Worm (Caenorhabditis elegans) whole organism, late embryonic: ENCODE results near the gene zif-1.

Source experiments
- C38D4.7 ChIP-seq: fragments of 200-800 bp; sonication (Bioruptor generic); optimal IDR thresholded peaks from 2 replicates; lab custom pipeline; 2018; ENCODE audit warnings: mild to moderate bottlenecking, missing genetic modification characterization, moderate library complexity, missing compliant biosample characterization
- F13H6.1 ChIP-seq: sonication (generic microtip); optimal IDR thresholded peaks from 2 replicates; lab custom pipeline; 2016; ENCODE audit warnings: missing genetic modification characterization, missing compliant biosample characterization
- ahr-1 ChIP-seq: sonication (generic microtip); optimal IDR thresholded peaks from 2 replicates; lab custom pipeline; 2016; ENCODE audit warnings: missing genetic modification characterization, missing compliant biosample characterization
- ceh-14 ChIP-seq: sonication (generic microtip); optimal IDR thresholded peaks from 2 replicates; lab custom pipeline; 2016; ENCODE audit warnings: missing genotype, missing genetic modification characterization, missing compliant biosample characterization
- ceh-18 ChIP-seq: sonication (generic microtip); optimal IDR thresholded peaks from 2 replicates; lab custom pipeline; 2016; ENCODE audit warnings: missing genetic modification characterization, missing compliant biosample characterization
- ceh-19 ChIP-seq: fragments of 200-800 bp; sonication (Bioruptor generic); optimal IDR thresholded peaks from 2 replicates; lab custom pipeline; 2018; ENCODE audit warnings: mild to moderate bottlenecking, missing genetic modification characterization, missing compliant biosample characterization
- ceh-2 ChIP-seq: sonication (generic microtip); optimal IDR thresholded peaks from 2 replicates; lab custom pipeline; 2016; ENCODE audit warnings: missing genotype, missing genetic modification characterization, missing compliant biosample characterization
- ceh-31 ChIP-seq: sonication (generic microtip); optimal IDR thresholded peaks from 2 replicates; lab custom pipeline; 2016; ENCODE audit warnings: missing genetic modification characterization, missing compliant biosample characterization
- ceh-34 ChIP-seq: sonication (generic microtip); optimal IDR thresholded peaks from 2 replicates; lab custom pipeline; 2016; ENCODE audit warnings: mild to moderate bottlenecking, missing genetic modification characterization, missing compliant biosample characterization
- ceh-48 ChIP-seq: sonication (generic microtip); optimal IDR thresholded peaks from 2 replicates; lab custom pipeline; 2016; ENCODE audit warnings: missing genetic modification characterization, inconsistent platforms, missing compliant biosample characterization
- ceh-9 ChIP-seq: sonication (generic microtip); optimal IDR thresholded peaks from 2 replicates; lab custom pipeline; 2016; ENCODE audit warnings: mild to moderate bottlenecking, missing genetic modification characterization, inconsistent platforms, missing compliant biosample characterization
- che-1 ChIP-seq: sonication (generic microtip); optimal IDR thresholded peaks from 2 replicates; lab custom pipeline; 2016; ENCODE audit warnings: mild to moderate bottlenecking, missing genetic modification characterization, missing compliant biosample characterization
- ets-4 ChIP-seq: sonication (generic microtip); optimal IDR thresholded peaks from 2 replicates; lab custom pipeline; 2016; ENCODE audit warnings: missing genetic modification characterization, missing compliant biosample characterization
- fax-1 ChIP-seq: sonication (generic microtip); optimal IDR thresholded peaks from 2 replicates; lab custom pipeline; 2016; ENCODE audit warnings: missing genotype, missing genetic modification characterization, missing compliant biosample characterization
- gmeb-2 ChIP-seq: sonication (generic microtip); optimal IDR thresholded peaks from 2 replicates; lab custom pipeline; 2016; ENCODE audit warnings: missing genetic modification characterization, inconsistent platforms, missing compliant biosample characterization
- hlh-30 ChIP-seq: sonication (generic microtip); optimal IDR thresholded peaks from 2 replicates; lab custom pipeline; 2017; ENCODE audit warnings: antibody characterized with exemption, missing genetic modification characterization, missing compliant biosample characterization; ENCODE audit not compliant: insufficient read depth
- hlh-8 ChIP-seq: sonication (generic microtip); optimal IDR thresholded peaks from 2 replicates; lab custom pipeline; 2016; ENCODE audit warnings: missing genotype, missing genetic modification characterization, missing compliant biosample characterization
- lim-6 ChIP-seq: sonication (generic microtip); optimal IDR thresholded peaks from 2 replicates; lab custom pipeline; 2016; ENCODE audit warnings: missing genetic modification characterization, missing compliant biosample characterization
- lin-11 ChIP-seq: fragments of 200-800 bp; sonication (Bioruptor generic); optimal IDR thresholded peaks from 2 replicates; lab custom pipeline; 2018; ENCODE audit warnings: mild to moderate bottlenecking, missing genetic modification characterization, missing compliant biosample characterization
- madf-2 ChIP-seq: sonication (generic microtip); optimal IDR thresholded peaks from 2 replicates; lab custom pipeline; 2017; ENCODE audit warnings: missing genetic modification characterization, missing compliant biosample characterization
- mec-3 ChIP-seq: sonication (generic microtip); optimal IDR thresholded peaks from 2 replicates; lab custom pipeline; 2016; ENCODE audit warnings: borderline replicate concordance, missing genetic modification characterization, missing compliant biosample characterization
- nfya-1 ChIP-seq: sonication (generic microtip); optimal IDR thresholded peaks from 2 replicates; lab custom pipeline; 2017; ENCODE audit warnings: missing genetic modification characterization, mild to moderate bottlenecking, missing compliant biosample characterization, antibody characterized with exemption, moderate library complexity
- nhr-11 ChIP-seq: fragments of 150-350 bp; optimal IDR thresholded peaks from 2 replicates; lab custom pipeline; 2014; ENCODE audit warnings: missing biosample characterization, missing genetic modification characterization
- nhr-232 ChIP-seq: sonication (generic microtip); optimal IDR thresholded peaks from 2 replicates; lab custom pipeline; 2016; ENCODE audit warnings: missing genetic modification characterization, missing compliant biosample characterization
- npax-4 ChIP-seq: sonication (generic microtip); optimal IDR thresholded peaks from 2 replicates; lab custom pipeline; 2016; ENCODE audit warnings: missing genetic modification characterization, missing compliant biosample characterization
- odd-2 ChIP-seq: sonication (generic microtip); optimal IDR thresholded peaks from 2 replicates; lab custom pipeline; 2017; ENCODE audit warnings: antibody characterized with exemption, mild to moderate bottlenecking, missing genetic modification characterization, missing compliant biosample characterization
- pag-3 ChIP-seq: sonication (generic microtip); optimal IDR thresholded peaks from 2 replicates; lab custom pipeline; 2016; ENCODE audit warnings: missing compliant biosample characterization, missing genetic modification characterization, borderline replicate concordance
- pat-9 ChIP-seq: fragments of 200-800 bp; sonication (Bioruptor generic); optimal IDR thresholded peaks from 2 replicates; lab custom pipeline; 2018; ENCODE audit warnings: mild to moderate bottlenecking, missing genetic modification characterization, moderate library complexity, missing compliant biosample characterization
- pha-2 ChIP-seq: sonication (generic microtip); optimal IDR thresholded peaks from 2 replicates; lab custom pipeline; 2017; ENCODE audit warnings: mild to moderate bottlenecking, missing genetic modification characterization, missing compliant biosample characterization
- pha-4 ChIP-seq: fragments of 150-350 bp; optimal IDR thresholded peaks from 2 replicates; lab custom pipeline; 2018; ENCODE audit warnings: missing biosample characterization, missing genetic modification reagents, missing genetic modification characterization
- pqm-1 ChIP-seq: sonication (generic microtip); optimal IDR thresholded peaks from 2 replicates; lab custom pipeline; 2016; ENCODE audit warnings: missing genetic modification characterization, missing compliant biosample characterization
- ref-2 ChIP-seq: sonication (generic microtip); optimal IDR thresholded peaks from 2 replicates; lab custom pipeline; 2016; ENCODE audit warnings: missing genetic modification characterization, missing compliant biosample characterization
- rnt-1 ChIP-seq: sonication (generic microtip); optimal IDR thresholded peaks from 2 replicates; lab custom pipeline; 2016; ENCODE audit warnings: missing genetic modification characterization, missing compliant biosample characterization
- sdc-2 ChIP-seq: sonication (generic microtip); optimal IDR thresholded peaks from 2 replicates; lab custom pipeline; 2016; ENCODE audit warnings: missing genotype, missing genetic modification characterization, missing compliant biosample characterization
- sox-2 ChIP-seq: fragments of 200-800 bp; sonication (Bioruptor generic); IDR thresholded peaks from 2 replicates; pipeline ENCODE4 v1.3.6; 2022; ENCODE audit warnings: missing genetic modification reagents, missing genetic modification characterization, missing compliant biosample characterization
- syd-9 ChIP-seq: sonication (generic microtip); optimal IDR thresholded peaks from 2 replicates; lab custom pipeline; 2016; ENCODE audit warnings: mild to moderate bottlenecking, missing genetic modification characterization, moderate library complexity, missing compliant biosample characterization
- tbx-2 ChIP-seq: sonication (generic microtip); optimal IDR thresholded peaks from 2 replicates; lab custom pipeline; 2016; ENCODE audit warnings: missing genetic modification characterization, missing compliant biosample characterization
- tbx-7 ChIP-seq: sonication (generic microtip); optimal IDR thresholded peaks from 2 replicates; lab custom pipeline; 2016; ENCODE audit warnings: missing genotype, missing genetic modification characterization, missing compliant biosample characterization
- unc-55 ChIP-seq: sonication (generic microtip); optimal IDR thresholded peaks from 2 replicates; lab custom pipeline; 2017; ENCODE audit warnings: missing biosample characterization, missing genetic modification reagents, missing genetic modification characterization
- unc-86 ChIP-seq: sonication (generic microtip); optimal IDR thresholded peaks from 2 replicates; lab custom pipeline; 2016; ENCODE audit warnings: missing genetic modification characterization, missing compliant biosample characterization
- zip-5 ChIP-seq: sonication (generic microtip); optimal IDR thresholded peaks from 2 replicates; lab custom pipeline; 2016; ENCODE audit warnings: missing genetic modification characterization, missing compliant biosample characterization
- ztf-16 ChIP-seq: sonication (generic microtip); optimal IDR thresholded peaks from 2 replicates; lab custom pipeline; 2017; ENCODE audit warnings: missing genetic modification characterization, missing compliant biosample characterization

zif-1 gene

DNA sequence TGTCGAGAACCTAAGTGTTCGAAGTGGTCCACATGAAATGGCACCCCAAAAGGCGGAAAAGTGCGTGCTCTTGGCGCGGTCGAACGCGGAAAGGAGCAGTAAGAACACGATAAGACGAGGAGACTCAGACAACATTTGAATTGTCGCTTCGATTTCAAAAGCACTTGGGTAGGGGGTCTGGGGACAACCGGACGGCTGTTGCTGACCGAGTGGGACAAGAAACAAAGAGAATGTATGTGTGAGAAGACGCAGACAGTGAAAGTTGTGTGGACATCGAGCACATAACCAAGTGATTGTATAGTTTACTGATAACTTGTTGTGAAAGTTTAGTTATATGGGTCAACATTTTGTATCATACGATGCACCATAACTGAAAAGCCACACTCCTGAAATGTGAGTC is 4.6 kb downstream of the zif-1 start (continued):
- TF ChIP-seq unc-55 (GFP tag; lab: Kevin White, UChicago) (peak; percentile 85), madf-2 (tag; lab: Kevin White, UChicago) (no peak), npax-4 (no peak), lin-11 (no peak), sdc-2 (tag; lab: Kevin White, UChicago) (no peak), zip-5 (tag; lab: Kevin White, UChicago) (no peak), syd-9 (tag; lab: Kevin White, UChicago) (peak; percentile 87), ahr-1 (tag; lab: Kevin White, UChicago) (no peak), sox-2 (GFP tag; lab: Robert Waterston, UW) (no peak; the same call in 1 of the 2 replicates), mec-3 (no peak), ets-4 (no peak)

DNA sequence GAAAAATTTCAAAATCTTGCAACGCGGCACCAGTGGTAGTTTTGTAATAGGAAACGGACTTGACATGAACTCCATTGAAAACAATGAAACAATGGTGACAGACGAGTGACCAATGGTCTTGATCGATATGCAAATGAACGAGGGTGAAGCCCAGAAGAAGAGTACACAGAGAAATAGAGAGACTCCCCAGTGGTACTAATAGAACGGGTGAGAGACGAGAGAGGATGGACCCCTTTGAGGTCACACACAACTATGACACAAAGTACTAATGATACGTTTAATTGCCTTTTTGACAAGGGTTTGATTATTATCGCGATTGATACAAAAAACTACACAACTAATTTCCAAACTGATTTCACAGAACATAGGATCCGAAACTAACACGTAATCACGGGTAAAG is 7.5 kb downstream of the zif-1 start, which contains the start of gene F59B2.8:
Gene F59B2.8, minus strand, starts transcription at position 151 of the 400 bp plus-strand sequence.
- TF ChIP-seq ceh-19 (GFP tag; lab: Kevin White, UChicago) (no peak), unc-55 (GFP tag; lab: Kevin White, UChicago) (peak; percentile 59), hlh-30 (tag; lab: Kevin White, UChicago) (no peak), odd-2 (tag; lab: Kevin White, UChicago) (no peak), ceh-2 (tag; lab: Kevin White, UChicago) (no peak), nhr-11 (tag; lab: Kevin White, UChicago) (no peak), nfya-1 (tag; lab: Kevin White, UChicago) (peak; percentile 27), ceh-31 (tag; lab: Kevin White, UChicago) (peak; percentile 39)
- TF ChIP-seq, all 69 proteins: peak for 3

DNA sequence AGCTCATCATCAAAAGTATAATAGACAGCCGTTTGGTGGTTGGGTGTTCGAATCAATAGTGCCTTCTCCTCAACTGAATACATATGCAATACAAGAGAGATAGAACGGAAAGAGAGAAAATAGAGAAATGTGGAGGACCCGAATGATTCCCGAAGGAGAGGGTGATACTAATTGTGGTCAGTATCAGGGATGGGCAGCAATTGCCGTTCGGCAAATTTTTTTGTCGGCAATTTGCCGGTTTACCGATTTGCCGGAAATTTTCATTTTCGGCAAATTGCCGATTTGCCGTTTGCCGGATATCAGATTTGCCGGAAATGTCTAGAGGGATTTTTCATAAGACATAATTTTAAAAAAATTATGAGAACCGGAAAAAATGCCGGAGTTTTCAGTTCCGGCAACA is 9.7 kb downstream of the zif-1 start, which contains the start of gene F59B2.9:
Gene F59B2.9, minus strand, starts transcription at position 101 of the 400 bp plus-strand sequence.
- TF ChIP-seq unc-86 (tag; lab: Kevin White, UChicago) (no peak), ceh-48 (tag; lab: Kevin White, UChicago) (peak; percentile 9)

DNA sequence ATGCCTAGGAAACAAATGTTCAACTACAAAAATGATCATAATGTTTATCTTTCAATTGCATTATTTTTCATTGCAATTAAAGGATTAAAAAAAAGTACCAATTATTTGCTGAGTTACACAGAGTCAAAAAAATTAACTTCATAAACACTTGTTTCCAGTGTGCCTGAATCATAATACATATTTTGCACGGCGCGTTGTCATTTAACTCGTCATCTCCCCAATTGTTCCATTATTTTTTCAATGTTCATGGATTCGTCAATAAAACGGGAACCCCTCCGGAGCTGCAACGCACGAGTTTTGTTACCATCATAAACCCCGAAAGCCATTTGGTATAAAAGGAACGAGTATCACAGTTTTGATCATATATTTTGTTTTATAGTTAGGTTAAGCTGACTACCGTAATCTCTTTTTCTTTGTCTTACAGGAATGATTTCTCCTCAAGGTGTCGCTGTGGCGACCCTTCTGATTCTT is 14.6 kb downstream of the zif-1 start, which contains the start of gene F59B2.12:
Gene F59B2.12, plus strand, starts transcription at position 421 of the 471 bp plus-strand sequence.
- no peak for TF ChIP-seq pha-4 (tag; lab: Kevin White, UChicago)
- TF ChIP-seq lin-11: no peak
- TF ChIP-seq tbx-2 (tag; lab: Kevin White, UChicago): no peak
- TF ChIP-seq che-1: no peak
- no peak for TF ChIP-seq pag-3
- TF ChIP-seq gmeb-2: no peak
- no peak for TF ChIP-seq rnt-1 (tag; lab: Kevin White, UChicago)
- TF ChIP-seq lim-6 (tag; lab: Kevin White, UChicago): no peak
- TF ChIP-seq ztf-16 (tag; lab: Kevin White, UChicago): no peak
- TF ChIP-seq hlh-8 (tag; lab: Kevin White, UChicago): no peak
- no peak for TF ChIP-seq pat-9 (tag; lab: Kevin White, UChicago)
- no peak for TF ChIP-seq fax-1 (tag; lab: Kevin White, UChicago)
- no peak for TF ChIP-seq F13H6.1 (tag; lab: Kevin White, UChicago)

DNA sequence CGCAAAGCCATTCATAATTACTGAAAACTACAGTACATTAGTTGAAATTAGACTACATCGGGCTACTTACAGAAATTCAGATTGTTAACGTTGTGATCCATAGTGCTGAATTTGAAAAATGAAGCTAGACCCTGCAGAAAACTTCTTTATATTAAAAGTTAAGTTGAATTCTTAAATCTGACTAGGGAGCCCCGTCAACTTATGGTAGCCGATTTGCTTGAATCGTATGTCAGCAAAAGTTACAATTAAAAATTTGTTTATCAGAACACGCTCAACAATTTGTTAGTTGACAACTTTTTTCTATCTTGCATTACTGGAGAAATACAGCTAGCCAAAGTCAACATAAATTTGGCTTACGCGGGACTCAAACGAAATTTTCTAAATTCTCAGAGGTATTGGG is 20.0 kb downstream of the zif-1 start, which contains the start of gene F59B2.14:
Gene F59B2.14, minus strand, starts transcription at position 101 of the 400 bp plus-strand sequence.
- TF ChIP-seq syd-9 (tag; lab: Kevin White, UChicago) (no peak), odd-2 (tag; lab: Kevin White, UChicago) (no peak), hlh-8 (tag; lab: Kevin White, UChicago) (no peak), tbx-7 (tag; lab: Kevin White, UChicago) (no peak), ceh-18 (tag; lab: Kevin White, UChicago) (no peak), ceh-9 (no peak), pat-9 (tag; lab: Kevin White, UChicago) (no peak), nhr-232 (tag; lab: Kevin White, UChicago) (no peak), C38D4.7 (GFP tag; lab: Kevin White, UChicago) (no peak), ref-2 (no peak), madf-2 (tag; lab: Kevin White, UChicago) (no peak), ceh-34 (tag; lab: Kevin White, UChicago) (no peak), pha-2 (no peak), ceh-2 (tag; lab: Kevin White, UChicago) (no peak), ceh-14 (tag; lab: Kevin White, UChicago) (no peak), pqm-1 (tag; lab: Kevin White, UChicago) (no peak)
- TF ChIP-seq, all 69 proteins: peak for 0
